Worm (Caenorhabditis elegans): Measurements from ENCODE around the gene T25D10.4.

The T25D10.4 gene

ce11 chrII:6407279-6407678 is 2.8 kb downstream of the T25D10.4 start, which contains the start of gene spp-11:
Gene spp-11, minus strand, starts transcription at chrII:6407379.
- no peak for TF ChIP-seq ceh-18 (tag; optimal IDR thresholded peaks at IDR 0.05)
- no peak for TF ChIP-seq nhr-232 (tag; optimal IDR thresholded peaks at IDR 0.05)
- no peak for TF ChIP-seq hlh-8 (tag; optimal IDR thresholded peaks at IDR 0.05)
- no peak for TF ChIP-seq unc-42 (tag; optimal IDR thresholded peaks at IDR 0.05)
- no peak for TF ChIP-seq unc-86 (tag; optimal IDR thresholded peaks at IDR 0.05)
- TF ChIP-seq madf-2 (tag; optimal IDR thresholded peaks at IDR 0.05), result no peak
- no peak for TF ChIP-seq lim-6 (tag; optimal IDR thresholded peaks at IDR 0.05)
- TF ChIP-seq pha-2 (tag; optimal IDR thresholded peaks at IDR 0.05), result no peak

DNA sequence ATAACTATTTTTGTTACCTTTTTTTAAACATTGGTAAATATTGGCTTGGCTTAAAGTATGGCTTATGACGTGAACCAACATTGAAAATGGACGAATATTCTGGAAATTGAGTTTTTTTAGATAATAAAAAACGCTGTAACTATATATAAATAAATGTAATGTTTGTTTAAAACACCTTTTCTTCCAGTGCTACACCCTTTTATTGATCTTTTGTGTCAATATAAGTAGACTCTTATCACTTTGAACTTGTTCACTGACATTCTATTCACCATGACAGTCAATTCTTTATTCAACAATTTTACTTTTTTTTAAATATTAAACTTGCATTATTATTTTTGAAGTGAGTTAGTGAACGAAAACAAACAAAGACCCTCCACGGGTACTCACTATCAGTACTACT is 6.8 kb downstream of the T25D10.4 start, which contains the start of gene T25D10.1:
TSS of gene T25D10.1 (plus strand) at position 169 of the 400 bp plus-strand sequence.
- TF ChIP-seq T23F11.4 (GFP tag; optimal IDR thresholded peaks at IDR 0.05) (no peak), elt-2 (tag; optimal IDR thresholded peaks at IDR 0.05) (no peak), unc-3 (GFP tag; conservative IDR thresholded peaks at IDR 0.05) (no peak), unc-3 (tag; optimal IDR thresholded peaks at IDR 0.05) (no peak), gmeb-2 (tag; optimal IDR thresholded peaks at IDR 0.05) (no peak), dve-1 (tag; optimal IDR thresholded peaks at IDR 0.05) (no peak), hlh-13 (GFP tag; optimal IDR thresholded peaks at IDR 0.05) (no peak), unc-42 (tag; optimal IDR thresholded peaks at IDR 0.05) (no peak), nfya-1 (tag; optimal IDR thresholded peaks at IDR 0.05) (no peak), ceh-9 (tag; optimal IDR thresholded peaks at IDR 0.05) (no peak), ztf-16 (tag; optimal IDR thresholded peaks at IDR 0.05) (no peak), F13H6.1 (tag; optimal IDR thresholded peaks at IDR 0.05) (no peak), syd-9 (tag; optimal IDR thresholded peaks at IDR 0.05) (no peak), lin-11 (tag; optimal IDR thresholded peaks at IDR 0.05) (no peak), nhr-11 (tag; optimal IDR thresholded peaks at IDR 0.05) (no peak)

DNA sequence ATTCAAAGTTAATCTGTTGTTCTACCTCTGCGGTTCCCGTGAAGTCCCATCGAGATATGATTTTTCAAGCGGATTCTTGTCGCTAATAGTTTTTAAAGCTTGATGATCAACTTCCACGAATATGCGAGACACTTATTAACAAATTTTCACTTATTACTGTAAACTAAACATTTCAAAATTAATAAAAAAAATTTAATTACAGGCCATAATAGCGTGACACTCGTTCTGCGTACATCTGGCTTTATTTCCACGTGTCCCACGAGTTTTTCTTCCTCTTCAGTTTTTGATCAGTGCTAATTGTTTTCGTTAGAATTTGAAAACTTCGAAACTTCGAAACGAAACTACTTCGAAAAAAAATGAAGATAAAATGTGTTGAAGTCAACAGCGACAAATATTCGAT is 8.4 kb downstream of the T25D10.4 start, which contains the start of gene btb-2:
TSS of gene btb-2 (plus strand) at position 301 of the 400 bp plus-strand sequence.
- TF ChIP-seq dve-1 (tag; optimal IDR thresholded peaks at IDR 0.05) (no peak), ceh-45 (GFP tag; IDR thresholded peaks at IDR 0.05) (no peak), elt-4 (tag; optimal IDR thresholded peaks at IDR 0.05) (no peak), ceh-18 (tag; optimal IDR thresholded peaks at IDR 0.05) (no peak), hlh-30 (tag; optimal IDR thresholded peaks at IDR 0.05; ENCODE audit: insufficient read depth) (no peak), ets-4 (tag; optimal IDR thresholded peaks at IDR 0.05) (no peak), fkh-6 (tag; optimal IDR thresholded peaks at IDR 0.05) (no peak), Y22D7AL.16 (tag; optimal IDR thresholded peaks at IDR 0.05) (no peak), ttx-3 (tag; optimal IDR thresholded peaks at IDR 0.05) (no peak), ceh-24 (tag; optimal IDR thresholded peaks at IDR 0.05) (no peak)

DNA sequence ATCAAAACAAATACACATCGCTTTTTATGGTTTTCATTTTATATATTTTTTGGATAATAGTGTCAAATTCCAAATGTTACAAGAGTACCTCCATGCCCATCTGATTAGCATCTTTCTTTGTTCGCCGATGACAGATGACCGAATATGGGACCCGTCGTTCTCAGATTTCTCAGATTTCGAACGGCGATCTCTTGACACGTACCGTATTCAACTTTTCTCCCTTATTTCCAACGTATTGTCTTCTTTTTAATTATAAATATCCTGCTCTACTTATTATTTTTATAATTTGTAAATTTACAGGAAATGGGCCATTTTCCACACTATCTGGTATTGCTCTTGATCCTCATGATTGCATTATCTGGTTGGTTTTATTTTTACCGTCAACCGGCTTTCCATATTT is 11.7 kb downstream of the T25D10.4 start, which contains the start of gene zig-10:
TSS of gene zig-10 (plus strand) at position 301 of the 400 bp plus-strand sequence.
- TF ChIP-seq ceh-9 (tag; optimal IDR thresholded peaks at IDR 0.05) (no peak), ahr-1 (tag; optimal IDR thresholded peaks at IDR 0.05) (no peak), fkh-6 (tag; optimal IDR thresholded peaks at IDR 0.05) (no peak), C08G9.2 (tag; optimal IDR thresholded peaks at IDR 0.05) (no peak), ceh-48 (tag; optimal IDR thresholded peaks at IDR 0.05) (no peak), lin-11 (tag; optimal IDR thresholded peaks at IDR 0.05) (no peak), ceh-14 (tag; optimal IDR thresholded peaks at IDR 0.05) (no peak), unc-55 (GFP tag; optimal IDR thresholded peaks at IDR 0.05) (no peak), ceh-19 (GFP tag; optimal IDR thresholded peaks at IDR 0.05) (no peak), sox-2 (GFP tag; IDR thresholded peaks at IDR 0.05) (no peak), ttx-3 (tag; optimal IDR thresholded peaks at IDR 0.05) (no peak), K09A11.1 (tag; optimal IDR thresholded peaks at IDR 0.05; ENCODE audit: insufficient read depth) (no peak), pat-9 (tag; optimal IDR thresholded peaks at IDR 0.05) (no peak), ceh-45 (GFP tag; IDR thresholded peaks at IDR 0.05) (no peak)

Data from whole organism, late embryonic.